Fruit fly (Drosophila melanogaster) whole organism, embryonic: ENCODE results near the gene Gs1l.
A peak's percentile ranks its signal among the peaks of the same experiment; 100 is the strongest.

ENCODE experiments used
- BEAF-32 ChIP-seq: fragments of 200-800 bp; sonication (Bioruptor generic); optimal IDR thresholded peaks from 3 replicates; lab custom pipeline; 2017; ENCODE audit warnings: missing biosample characterization, missing genetic modification characterization, mild to moderate bottlenecking, moderate library complexity, missing genetic modification reagents
- BtbVII ChIP-seq: fragments of 200-800 bp; sonication (Bioruptor generic); optimal IDR thresholded peaks from 3 replicates; lab custom pipeline; 2017; ENCODE audit warnings: missing biosample characterization, mild to moderate bottlenecking, missing genetic modification characterization
- CG10321 ChIP-seq: fragments of 200-800 bp; sonication (Bioruptor generic); IDR thresholded peaks from 2 replicates; pipeline ENCODE4 v1.3.6; 2022; ENCODE audit warnings: missing biosample characterization, missing genetic modification characterization
- CG10565 ChIP-seq: fragments of 200-800 bp; sonication (Bioruptor generic); optimal IDR thresholded peaks from 3 replicates; lab custom pipeline; 2016; ENCODE audit warnings: missing biosample characterization, mild to moderate bottlenecking, missing genetic modification characterization
- CG10979 ChIP-seq: fragments of 200-800 bp; sonication (Bioruptor generic); optimal IDR thresholded peaks from 2 replicates; lab custom pipeline; 2018; ENCODE audit warnings: missing biosample characterization, mild to moderate bottlenecking, missing genetic modification characterization, moderate library complexity
- CG11456 ChIP-seq: fragments of 200-800 bp; sonication (Bioruptor generic); IDR thresholded peaks from 3 replicates; pipeline ENCODE4 v1.3.6; 2022; ENCODE audit warnings: missing biosample characterization, missing genetic modification characterization
- CG12219 ChIP-seq: fragments of 200-800 bp; sonication (Bioruptor generic); optimal IDR thresholded peaks from 3 replicates; lab custom pipeline; 2018; ENCODE audit warnings: missing biosample characterization, mild to moderate bottlenecking, missing genetic modification characterization
- CG12299 ChIP-seq: fragments of 200-800 bp; sonication (Bioruptor generic); optimal IDR thresholded peaks from 2 replicates; lab custom pipeline; 2018; ENCODE audit warnings: missing biosample characterization, mild to moderate bottlenecking, missing genetic modification characterization
- CG1233 ChIP-seq: fragments of 200-800 bp; sonication (Bioruptor generic); optimal IDR thresholded peaks from 4 replicates; lab custom pipeline; 2018; ENCODE audit warnings: missing biosample characterization, mild to moderate bottlenecking, missing genetic modification characterization
- CG12659 ChIP-seq: fragments of 200-800 bp; sonication (Bioruptor generic); optimal IDR thresholded peaks from 3 replicates; lab custom pipeline; 2017; ENCODE audit warnings: mild to moderate bottlenecking, missing biosample characterization, missing genetic modification reagents, missing genetic modification characterization
- CG2116 ChIP-seq: fragments of 200-800 bp; sonication (Bioruptor generic); optimal IDR thresholded peaks from 3 replicates; lab custom pipeline; 2018; ENCODE audit warnings: missing biosample characterization, mild to moderate bottlenecking, missing genetic modification characterization
- CG31365 ChIP-seq: fragments of 200-800 bp; sonication (Bioruptor generic); optimal IDR thresholded peaks from 2 replicates; lab custom pipeline; 2018; ENCODE audit warnings: missing biosample characterization, mild to moderate bottlenecking, missing genetic modification characterization
- CG31388 ChIP-seq: fragments of 200-800 bp; sonication (Bioruptor generic); optimal IDR thresholded peaks from 2 replicates; lab custom pipeline; 2016; ENCODE audit warnings: missing biosample characterization, missing genetic modification characterization
- CG32772 ChIP-seq: fragments of 200-800 bp; sonication (Bioruptor generic); IDR thresholded peaks from 2 replicates; pipeline ENCODE4 v1.3.6; 2022; ENCODE audit warnings: missing biosample characterization, missing genetic modification characterization
- CG3838 ChIP-seq: fragments of 200-800 bp; sonication (Bioruptor generic); optimal IDR thresholded peaks from 3 replicates; lab custom pipeline; 2016; ENCODE audit warnings: missing biosample characterization, missing genetic modification characterization
- CG4282 ChIP-seq: fragments of 200-800 bp; sonication (Bioruptor generic); optimal IDR thresholded peaks from 2 replicates; lab custom pipeline; 2016; ENCODE audit warnings: missing biosample characterization, missing genetic modification characterization
- CG4360 ChIP-seq: fragments of 200-800 bp; sonication (Bioruptor generic); IDR thresholded peaks from 2 replicates; pipeline ENCODE4 v1.3.6; 2022; ENCODE audit warnings: missing biosample characterization, missing genetic modification characterization
- CG4730 ChIP-seq: fragments of 200-800 bp; sonication (Bioruptor generic); IDR thresholded peaks from 2 replicates; pipeline ENCODE4 v1.3.6; 2022; ENCODE audit warnings: missing biosample characterization, missing genetic modification characterization
- CG4820 ChIP-seq: fragments of 200-800 bp; sonication (Bioruptor generic); optimal IDR thresholded peaks from 3 replicates; lab custom pipeline; 2016; ENCODE audit warnings: missing biosample characterization, missing genetic modification characterization
- CG7556 ChIP-seq: fragments of 200-800 bp; sonication (Bioruptor generic); optimal IDR thresholded peaks from 2 replicates; lab custom pipeline; 2017; ENCODE audit warnings: missing biosample characterization, mild to moderate bottlenecking, missing genetic modification characterization
- CG7745 ChIP-seq: fragments of 200-800 bp; sonication (Bioruptor generic); optimal IDR thresholded peaks from 2 replicates; lab custom pipeline; 2018; ENCODE audit warnings: missing biosample characterization, mild to moderate bottlenecking, missing genetic modification characterization, moderate library complexity
- CG7839 ChIP-seq: fragments of 200-800 bp; sonication (Bioruptor generic); optimal IDR thresholded peaks from 3 replicates; lab custom pipeline; 2018; ENCODE audit warnings: missing biosample characterization, mild to moderate bottlenecking, missing genetic modification characterization, moderate library complexity
- Chrac-16 ChIP-seq: fragments of 200-800 bp; sonication (Bioruptor generic); optimal IDR thresholded peaks from 3 replicates; lab custom pipeline; 2016; ENCODE audit warnings: missing biosample characterization, missing genetic modification characterization
- CkIIα-i1 ChIP-seq: fragments of 200-800 bp; sonication (Bioruptor generic); IDR thresholded peaks from 2 replicates; pipeline ENCODE4 v1.3.6; 2022; ENCODE audit warnings: missing biosample characterization, missing genetic modification characterization
- CrebB ChIP-seq: fragments of 200-800 bp; sonication (Bioruptor generic); optimal IDR thresholded peaks from 3 replicates; lab custom pipeline; 2018; ENCODE audit warnings: missing biosample characterization, mild to moderate bottlenecking, missing genetic modification characterization
- D ChIP-seq, 2 experiments: fragments of 200-800 bp in 1 of 2; fragments of >200 bp in 1 of 2; sonication (Bioruptor generic) in 1 of 2; optimal IDR thresholded peaks; 2 replicates in 1 of 2; 3 replicates in 1 of 2; lab custom pipeline; 2017; ENCODE audit warnings: mild to moderate bottlenecking in 1 of 2, missing biosample characterization in 1 of 2, missing genetic modification characterization in 1 of 2, missing genetic modification reagents in 1 of 2
- Deaf1 ChIP-seq: fragments of 200-800 bp; optimal IDR thresholded peaks from 3 replicates; lab custom pipeline; 2019; ENCODE audit warnings: missing biosample characterization, mild to moderate bottlenecking, missing genetic modification characterization, moderate library complexity
- Dip3 ChIP-seq: fragments of 200-800 bp; sonication (Bioruptor generic); optimal IDR thresholded peaks from 3 replicates; lab custom pipeline; 2016; ENCODE audit warnings: missing biosample characterization, missing genetic modification characterization
- Eip74EF ChIP-seq, 2 experiments: fragments of 200-800 bp in 1 of 2; fragments of >200 bp in 1 of 2; sonication (Bioruptor generic) in 1 of 2; optimal IDR thresholded peaks; 2 replicates each; lab custom pipeline; 2017 to 2019; ENCODE audit warnings: missing biosample characterization in 2 of 2, missing genetic modification characterization in 2 of 2, mild to moderate bottlenecking in 1 of 2, moderate library complexity in 1 of 2
- Optix ChIP-seq: fragments of 200-800 bp; sonication (Bioruptor generic); IDR thresholded peaks from 3 replicates; pipeline ENCODE4 v1.3.6; 2022; ENCODE audit warnings: missing biosample characterization, missing genetic modification characterization
- Ptx1 ChIP-seq: fragments of 200-800 bp; sonication (Bioruptor generic); IDR thresholded peaks from 2 replicates; pipeline ENCODE4 v1.3.6; 2022; ENCODE audit warnings: missing biosample characterization, missing genetic modification characterization
- Six4 ChIP-seq: fragments of 200-800 bp; sonication (Bioruptor generic); optimal IDR thresholded peaks from 2 replicates; lab custom pipeline; 2016; ENCODE audit warnings: missing biosample characterization, missing genetic modification characterization
- ab ChIP-seq: fragments of 200-800 bp; sonication (Bioruptor generic); optimal IDR thresholded peaks from 2 replicates; lab custom pipeline; 2016; ENCODE audit warnings: missing biosample characterization, missing genetic modification characterization
- bab2 ChIP-seq: fragments of 200-800 bp; sonication (Bioruptor generic); optimal IDR thresholded peaks from 2 replicates; lab custom pipeline; 2016; ENCODE audit warnings: missing biosample characterization, missing genetic modification characterization
- dmrt11E ChIP-seq: fragments of 200-800 bp; sonication (Bioruptor generic); optimal IDR thresholded peaks from 3 replicates; lab custom pipeline; 2018; ENCODE audit warnings: missing biosample characterization, mild to moderate bottlenecking, missing genetic modification characterization, moderate library complexity
- fd102C ChIP-seq: fragments of 200-800 bp; sonication (Bioruptor generic); optimal IDR thresholded peaks from 2 replicates; lab custom pipeline; 2018; ENCODE audit warnings: missing biosample characterization, mild to moderate bottlenecking, missing genetic modification characterization, moderate library complexity
- gro ChIP-seq: fragments of 200-800 bp; sonication (Bioruptor generic); optimal IDR thresholded peaks from 2 replicates; lab custom pipeline; 2016; ENCODE audit warnings: missing biosample characterization, missing genetic modification characterization
- gsb-n ChIP-seq: fragments of 200-800 bp; sonication (Bioruptor generic); optimal IDR thresholded peaks from 3 replicates; lab custom pipeline; 2018; ENCODE audit warnings: missing biosample characterization, mild to moderate bottlenecking, missing genetic modification characterization
- ind ChIP-seq: fragments of 200-800 bp; sonication (Bioruptor generic); optimal IDR thresholded peaks from 3 replicates; lab custom pipeline; 2016; ENCODE audit warnings: missing biosample characterization, missing genetic modification characterization
- jumu ChIP-seq: fragments of 200-800 bp; sonication (Bioruptor generic); optimal IDR thresholded peaks from 3 replicates; lab custom pipeline; 2016; ENCODE audit warnings: missing biosample characterization, missing genetic modification characterization
- kay ChIP-seq: fragments of 200-800 bp; sonication (Bioruptor generic); optimal IDR thresholded peaks from 2 replicates; lab custom pipeline; 2016; ENCODE audit warnings: missing biosample characterization, missing genetic modification characterization
- klu ChIP-seq: fragments of 200-800 bp; sonication (Bioruptor generic); IDR thresholded peaks from 2 replicates; pipeline ENCODE4 v1.3.6; 2022; ENCODE audit warnings: missing biosample characterization, missing genetic modification characterization
- kni ChIP-seq: fragments of 200-800 bp; sonication (Bioruptor generic); optimal IDR thresholded peaks from 3 replicates; lab custom pipeline; 2017; ENCODE audit warnings: mild to moderate bottlenecking, missing biosample characterization, missing genetic modification reagents, missing genetic modification characterization
- lilli ChIP-seq: fragments of 200-800 bp; sonication (Bioruptor generic); optimal IDR thresholded peaks from 3 replicates; lab custom pipeline; 2016; ENCODE audit warnings: missing biosample characterization, missing genetic modification characterization
- peb ChIP-seq: fragments of 200-800 bp; sonication (Bioruptor generic); IDR thresholded peaks from 2 replicates; pipeline ENCODE4 v1.3.6; 2022; ENCODE audit warnings: missing biosample characterization, missing genetic modification characterization
- pho ChIP-seq: fragments of 200-800 bp; sonication (Bioruptor generic); optimal IDR thresholded peaks from 2 replicates; lab custom pipeline; 2016; ENCODE audit warnings: missing biosample characterization, missing genetic modification characterization
- scrt ChIP-seq: fragments of 200-800 bp; sonication (Bioruptor generic); optimal IDR thresholded peaks from 2 replicates; lab custom pipeline; 2018; ENCODE audit warnings: missing biosample characterization, mild to moderate bottlenecking, missing genetic modification characterization, moderate library complexity
- shn ChIP-seq: fragments of 200-800 bp; sonication (Bioruptor generic); optimal IDR thresholded peaks from 3 replicates; lab custom pipeline; 2016; ENCODE audit warnings: missing biosample characterization, missing genetic modification characterization
- sima ChIP-seq: fragments of 200-800 bp; sonication (Bioruptor generic); optimal IDR thresholded peaks from 2 replicates; lab custom pipeline; 2016; ENCODE audit warnings: missing biosample characterization, missing genetic modification characterization
- slp2 ChIP-seq: fragments of 200-800 bp; sonication (Bioruptor generic); optimal IDR thresholded peaks from 2 replicates; lab custom pipeline; 2016; ENCODE audit warnings: missing biosample characterization, missing genetic modification characterization
- twi ChIP-seq: fragments of 200-800 bp; optimal IDR thresholded peaks from 2 replicates; lab custom pipeline; 2019; ENCODE audit warnings: missing biosample characterization, mild to moderate bottlenecking, missing genetic modification characterization, moderate library complexity
- usp ChIP-seq: fragments of >200 bp; optimal IDR thresholded peaks from 2 replicates; lab custom pipeline; 2017; ENCODE audit warnings: missing biosample characterization, missing genetic modification characterization

Gene Gs1l

dm6 chr2L:4456539-4456994, at the start of gene Gs1l (continued):
- TF ChIP-seq ab (GFP tag; lab: Kevin White, UChicago) (no peak), peb (GFP tag; lab: Robert Waterston, UW) (no peak), CG7745 (tag; lab: Kevin White, UChicago) (no peak), sima (GFP tag; lab: Kevin White, UChicago) (no peak), jumu (GFP tag; lab: Kevin White, UChicago) (no peak), Ptx1 (GFP tag; lab: Robert Waterston, UW) (peak; percentile 48; the same call in 1 of the 2 replicates), CG12219 (GFP tag; lab: Kevin White, UChicago) (no peak), CG3838 (GFP tag; lab: Kevin White, UChicago) (no peak), Dip3 (GFP tag; lab: Kevin White, UChicago) (no peak), bab2 (GFP tag; lab: Kevin White, UChicago) (no peak), shn (GFP tag; lab: Kevin White, UChicago) (no peak), usp (GFP tag; lab: Kevin White, UChicago) (no peak), BtbVII (GFP tag; lab: Kevin White, UChicago) (no peak), CG10979 (tag; lab: Kevin White, UChicago) (peak; percentile 11), CG11456 (GFP tag; lab: Robert Waterston, UW) (no peak), lilli (GFP tag; lab: Kevin White, UChicago) (no peak), CG10565 (GFP tag; lab: Kevin White, UChicago) (no peak), CkIIα-i1 (GFP tag; lab: Robert Waterston, UW) (no peak), Optix (GFP tag; lab: Robert Waterston, UW) (no peak), CG10321 (GFP tag; lab: Robert Waterston, UW) (no peak), Deaf1 (tag; lab: Kevin White, UChicago) (peak; percentile 23), scrt (no peak), twi (tag; lab: Kevin White, UChicago) (no peak), klu (GFP tag; lab: Robert Waterston, UW) (no peak), dmrt11E (no peak), CG31365 (tag; lab: Kevin White, UChicago) (no peak), CG12659 (GFP tag; lab: Kevin White, UChicago) (peak; percentile 40), D (optimal IDR thresholded peaks at IDR 0.05; lab: Kevin White, UChicago) (no peak), D (GFP tag; optimal IDR thresholded peaks at IDR 0.05; lab: Kevin White, UChicago) (no peak), gsb-n (no peak), ind (GFP tag; lab: Kevin White, UChicago) (no peak), fd102C (GFP tag; lab: Kevin White, UChicago) (no peak), kay (no peak), Chrac-16 (no peak), CG7839 (peak; percentile 36), CrebB (tag; lab: Kevin White, UChicago) (no peak), BEAF-32 (no peak), kni (GFP tag; lab: Kevin White, UChicago) (no peak), Eip74EF (GFP tag; optimal IDR thresholded peaks at IDR 0.05; lab: Kevin White, UChicago) (peak in 1 of 2 experiments; percentile 68), CG4730 (GFP tag; lab: Robert Waterston, UW) (no peak), CG2116 (no peak), CG1233 (GFP tag; lab: Kevin White, UChicago) (no peak), gro (GFP tag; lab: Kevin White, UChicago) (no peak), CG32772 (GFP tag; lab: Robert Waterston, UW) (no peak), pho (GFP tag; lab: Kevin White, UChicago) (no peak), CG4820 (no peak), CG7556 (GFP tag; lab: Kevin White, UChicago) (no peak), CG4360 (no peak), CG31388 (no peak), CG12299 (no peak), Six4 (GFP tag; lab: Kevin White, UChicago) (no peak), CG4282 (GFP tag; lab: Kevin White, UChicago) (no peak), slp2 (no peak)
